Worm (Caenorhabditis elegans) whole organism, L1 larva: ENCODE measurements around the gene Y47D3A.31.
"Not testable (repeated sequence)": the region's sequence is repeated elsewhere in the genome, so short reads cannot be mapped to it uniquely, and the experiment has no call there.

Experiments
- F16B12.6 ChIP-seq: fragments of 150-350 bp; optimal IDR thresholded peaks from 2 replicates; lab custom pipeline; 2014; ENCODE audit warnings: missing biosample characterization, missing genetic modification characterization
- ama-1 ChIP-seq: fragments of 150-350 bp; optimal IDR thresholded peaks from 2 replicates; lab custom pipeline; 2014
- blmp-1 ChIP-seq: fragments of 150-350 bp; optimal IDR thresholded peaks from 2 replicates; lab custom pipeline; 2014; ENCODE audit warnings: missing biosample characterization, missing genetic modification characterization
- egl-27 ChIP-seq, 2 experiments: fragments of 150-350 bp in 1 of 2; sonication (generic microtip); optimal IDR thresholded peaks; 3 replicates each; lab custom pipeline; 2017 to 2018; ENCODE audit warnings: missing biosample characterization in 2 of 2, missing genetic modification characterization in 2 of 2, missing genetic modification reagents in 2 of 2
- elt-2 ChIP-seq: sonication (generic microtip); optimal IDR thresholded peaks from 2 replicates; lab custom pipeline; 2016; ENCODE audit warnings: missing genetic modification characterization, mild to moderate bottlenecking, inconsistent platforms, missing compliant biosample characterization, missing genetic modification reagents
- fkh-10 ChIP-seq: sonication (generic microtip); optimal IDR thresholded peaks from 2 replicates; lab custom pipeline; 2017; ENCODE audit warnings: missing biosample characterization, missing genetic modification reagents, missing genetic modification characterization
- lir-3 ChIP-seq: sonication (generic microtip); optimal IDR thresholded peaks from 2 replicates; lab custom pipeline; 2016; ENCODE audit warnings: mild to moderate bottlenecking, missing genetic modification characterization, moderate library complexity, missing compliant biosample characterization; ENCODE audit not compliant: poor library complexity
- mdl-1 ChIP-seq, 2 experiments: fragments of 150-350 bp; optimal IDR thresholded peaks; 2 replicates each; lab custom pipeline; 2014 to 2017; ENCODE audit warnings: missing biosample characterization in 2 of 2, missing genetic modification characterization in 2 of 2, inconsistent platforms in 1 of 2
- nhr-12 ChIP-seq: sonication (generic microtip); optimal IDR thresholded peaks from 2 replicates; lab custom pipeline; 2017; ENCODE audit warnings: missing biosample characterization, missing genetic modification characterization
- snpc-4 ChIP-seq: fragments of 150-350 bp; optimal IDR thresholded peaks from 2 replicates; lab custom pipeline; 2014; ENCODE audit warnings: missing biosample characterization, missing genetic modification characterization
- sup-37 ChIP-seq: fragments of 200-800 bp; sonication (Bioruptor generic); optimal IDR thresholded peaks from 2 replicates; lab custom pipeline; 2018; ENCODE audit warnings: mild to moderate bottlenecking, missing genetic modification characterization, missing compliant biosample characterization
- unc-130 ChIP-seq: fragments of 150-350 bp; optimal IDR thresholded peaks from 2 replicates; lab custom pipeline; 2017; ENCODE audit warnings: missing biosample characterization, missing genetic modification characterization, inconsistent platforms
- ztf-11 ChIP-seq, 2 experiments: sonication (generic microtip); optimal IDR thresholded peaks; 2 replicates each; lab custom pipeline; 2016 to 2017; ENCODE audit warnings: missing genetic modification characterization in 2 of 2, missing biosample characterization in 1 of 2, missing compliant biosample characterization in 1 of 2
- ztf-4 ChIP-seq: fragments of 150-350 bp; optimal IDR thresholded peaks from 2 replicates; lab custom pipeline; 2014; ENCODE audit warnings: missing biosample characterization, missing genetic modification characterization

DNA sequence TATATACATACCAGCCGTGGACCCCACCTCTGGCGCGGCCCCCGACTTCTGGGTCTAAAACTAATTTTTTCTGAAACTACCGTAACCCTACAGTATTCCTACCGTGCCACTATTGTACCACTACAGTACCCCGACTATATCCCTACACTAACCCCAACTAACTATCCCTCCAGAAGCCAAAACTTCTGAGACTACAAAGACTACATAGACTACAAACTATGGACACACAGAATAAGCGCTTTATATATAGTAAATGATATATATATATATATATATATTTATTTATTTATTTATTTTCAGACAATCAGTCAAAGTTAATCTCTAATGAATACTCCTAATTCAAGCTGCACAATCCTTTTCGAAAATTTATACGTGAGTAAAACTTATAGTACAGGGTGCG is 25.5 kb downstream of the Y47D3A.31 start, which contains the start of gene pha-1:
- not testable (repeated sequence) for TF ChIP-seq elt-2 (tag; lab: Kevin White, UChicago); ztf-11 (tag; optimal IDR thresholded peaks at IDR 0.05; lab: Kevin White, UChicago); snpc-4; nhr-12 (tag; lab: Kevin White, UChicago); sup-37 (GFP tag; lab: Kevin White, UChicago); unc-130 (tag; lab: Kevin White, UChicago); lir-3; fkh-10 (GFP tag; lab: Kevin White, UChicago); ama-1 (lab: Kevin White, UChicago); F16B12.6 (tag; lab: Kevin White, UChicago); blmp-1; egl-27 (tag; optimal IDR thresholded peaks at IDR 0.05; lab: Kevin White, UChicago); mdl-1 (tag; optimal IDR thresholded peaks at IDR 0.05; lab: Kevin White, UChicago); ztf-4 (tag; lab: Kevin White, UChicago)
